Worm (Caenorhabditis elegans) whole organism, mixed stage, embryonic: ENCODE data around the gene rps-22.

Experiments used
- elt-1 ChIP-seq: sonication (generic microtip); optimal IDR thresholded peaks from 2 replicates; lab custom pipeline; 2017; ENCODE audit warnings: missing genetic modification characterization, mild to moderate bottlenecking, missing compliant biosample characterization, antibody characterized with exemption, moderate library complexity, borderline replicate concordance; ENCODE audit not compliant: insufficient read depth
- elt-3 ChIP-seq: fragments of 150-350 bp; optimal IDR thresholded peaks from 2 replicates; lab custom pipeline; 2014; ENCODE audit warnings: missing biosample characterization, missing genetic modification characterization
- lsy-2 ChIP-seq: fragments of 150-350 bp; optimal IDR thresholded peaks from 2 replicates; lab custom pipeline; 2014; ENCODE audit warnings: missing biosample characterization, missing genetic modification characterization
- nhr-2 ChIP-seq: fragments of 150-350 bp; optimal IDR thresholded peaks from 2 replicates; lab custom pipeline; 2014; ENCODE audit warnings: missing biosample characterization, missing genetic modification characterization
- nhr-76 ChIP-seq: sonication (generic microtip); optimal IDR thresholded peaks from 2 replicates; lab custom pipeline; 2017; ENCODE audit warnings: missing biosample characterization, missing genetic modification characterization

DNA sequence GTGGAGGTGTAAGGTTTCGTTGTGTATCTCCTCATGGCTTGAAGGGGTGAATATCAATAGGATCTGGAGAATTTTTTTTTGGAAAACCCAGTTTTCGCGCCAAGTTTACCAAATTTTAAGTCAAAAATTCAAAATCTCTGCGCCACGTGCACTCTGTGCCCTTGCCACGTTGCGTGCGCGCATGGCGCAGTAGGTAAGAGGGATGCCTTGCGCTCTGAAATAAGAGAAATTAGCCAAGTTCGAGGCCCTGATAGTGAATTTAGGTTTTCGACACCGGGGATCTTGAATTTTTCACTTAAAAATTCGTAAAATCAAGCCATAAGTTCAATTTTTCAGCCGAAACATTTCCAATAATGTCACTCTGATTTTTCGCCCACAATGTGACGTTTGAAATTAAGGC, 31.1 kb downstream of the rps-22 start:
- TF ChIP-seq elt-1 (tag; lab: Kevin White, UChicago) (no peak), nhr-76 (tag; lab: Kevin White, UChicago) (no peak), lsy-2 (no peak), elt-3 (no peak), nhr-2 (no peak)
